Worm (Caenorhabditis elegans) whole organism, L3 larva: ENCODE data around the gene F55C9.14.

Source experiments
- ama-1 ChIP-seq: fragments of 150-350 bp; optimal IDR thresholded peaks from 2 replicates; lab custom pipeline; 2018
- lin-39 ChIP-seq: fragments of 150-350 bp; optimal IDR thresholded peaks from 2 replicates; lab custom pipeline; 2018; ENCODE audit warnings: missing biosample characterization, missing genetic modification reagents, missing genetic modification characterization
- nhr-237 ChIP-seq: fragments of 150-350 bp; optimal IDR thresholded peaks from 2 replicates; lab custom pipeline; 2014; ENCODE audit warnings: missing biosample characterization, missing genetic modification characterization
- skn-1 ChIP-seq: fragments of 150-350 bp; optimal IDR thresholded peaks from 2 replicates; lab custom pipeline; 2014; ENCODE audit warnings: missing biosample characterization, missing genetic modification characterization
- ztf-11 ChIP-seq: fragments of 150-350 bp; optimal IDR thresholded peaks from 2 replicates; lab custom pipeline; 2014; ENCODE audit warnings: missing biosample characterization, missing genetic modification characterization
- ztf-4 ChIP-seq: fragments of 150-350 bp; optimal IDR thresholded peaks from 2 replicates; lab custom pipeline; 2014; ENCODE audit warnings: missing biosample characterization, missing genetic modification characterization

ce11 chrV:19299262-19299661, at the start of gene F55C9.14:
- no peak for TF ChIP-seq skn-1 (tag; lab: Kevin White, UChicago)
- no peak for TF ChIP-seq ama-1 (lab: Kevin White, UChicago)
- TF ChIP-seq ztf-11, result no peak
- no peak for TF ChIP-seq ztf-4 (tag; lab: Kevin White, UChicago)
- no peak for TF ChIP-seq nhr-237 (tag; lab: Kevin White, UChicago)
- TF ChIP-seq lin-39 (tag; lab: Kevin White, UChicago), result no peak
